Fruit fly (Drosophila melanogaster): ENCODE measurements around the gene CG33127.

- TF ChIP-seq Eip78C (GFP tag) (no peak), Sox102F (GFP tag; optimal IDR thresholded peaks at IDR 0.05) (no peak), CG7368 (GFP tag; optimal IDR thresholded peaks at IDR 0.05) (no peak), CG4318 (GFP tag; optimal IDR thresholded peaks at IDR 0.05) (no peak), vri (GFP tag; optimal IDR thresholded peaks at IDR 0.05) (no peak), Smox (GFP tag; optimal IDR thresholded peaks at IDR 0.05) (no peak), CG6163 (GFP tag; IDR thresholded peaks at IDR 0.05) (no peak), salr (GFP tag; optimal IDR thresholded peaks at IDR 0.05) (no peak), CG10669 (GFP tag; optimal IDR thresholded peaks at IDR 0.05) (no peak), CG11294 (GFP tag; IDR thresholded peaks at IDR 0.05) (no peak), CG32006 (GFP tag; optimal IDR thresholded peaks at IDR 0.05) (no peak), cyc (GFP tag; optimal IDR thresholded peaks at IDR 0.05) (peak; percentile 22), eg (GFP tag; IDR thresholded peaks at IDR 0.05) (no peak)
These were observed 44.7 kb upstream of the CG33127 start, which contains the start of gene smo for dm6 chr2L:277122-277671.

All from whole organism, prepupa.